Worm (Caenorhabditis elegans) whole organism, L1 larva: ENCODE measurements around the gene bgal-1.

Experiments
- Y116A8C.19 ChIP-seq: sonication (generic microtip); optimal IDR thresholded peaks from 2 replicates; lab custom pipeline; 2016; ENCODE audit warnings: missing compliant biosample characterization, missing genetic modification characterization, borderline replicate concordance
- elt-2 ChIP-seq: sonication (generic microtip); optimal IDR thresholded peaks from 2 replicates; lab custom pipeline; 2016; ENCODE audit warnings: missing genetic modification characterization, mild to moderate bottlenecking, inconsistent platforms, missing compliant biosample characterization, missing genetic modification reagents
- nhr-11 ChIP-seq: fragments of 150-350 bp; optimal IDR thresholded peaks from 2 replicates; lab custom pipeline; 2014; ENCODE audit warnings: missing biosample characterization, missing genetic modification characterization
- nhr-12 ChIP-seq: sonication (generic microtip); optimal IDR thresholded peaks from 2 replicates; lab custom pipeline; 2017; ENCODE audit warnings: missing biosample characterization, missing genetic modification characterization
- nhr-77 ChIP-seq: fragments of 150-350 bp; optimal IDR thresholded peaks from 2 replicates; lab custom pipeline; 2014; ENCODE audit warnings: missing biosample characterization, missing genetic modification characterization
- unc-62 ChIP-seq: fragments of 150-350 bp; optimal IDR thresholded peaks from 2 replicates; lab custom pipeline; 2014; ENCODE audit warnings: missing biosample characterization, missing genetic modification reagents, missing genetic modification characterization

DNA sequence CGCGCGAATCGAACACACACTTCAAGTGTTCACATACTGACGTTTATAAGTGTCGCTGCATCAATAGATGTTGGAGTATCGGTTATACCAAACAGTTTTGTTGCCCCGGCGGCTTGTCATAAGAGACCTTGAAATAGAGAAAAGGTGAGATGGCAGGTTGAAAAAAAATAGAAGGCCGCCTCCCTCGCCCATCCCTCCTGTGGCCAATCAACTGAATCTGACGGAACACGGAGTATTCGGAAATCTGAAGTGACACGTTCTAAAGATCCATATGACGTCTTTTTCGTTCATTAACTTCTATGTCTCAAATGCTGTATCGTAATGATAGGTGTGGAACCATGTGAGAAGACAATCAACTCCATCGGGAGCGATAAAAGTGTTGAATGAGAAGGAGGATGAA lies 26.3 kb downstream of the bgal-1 start:
- TF ChIP-seq Y116A8C.19 (tag; lab: Kevin White, UChicago): no peak
- TF ChIP-seq unc-62 (GFP tag; lab: Kevin White, UChicago): no peak
- TF ChIP-seq nhr-77 (tag; lab: Kevin White, UChicago): no peak
- TF ChIP-seq elt-2 (tag; lab: Kevin White, UChicago): no peak
- no peak for TF ChIP-seq nhr-12 (tag; lab: Kevin White, UChicago)
- no peak for TF ChIP-seq nhr-11
